Worm (Caenorhabditis elegans): ENCODE results near the gene sri-78.
"Not testable (repeated sequence)": the region's sequence is repeated elsewhere in the genome, so short reads cannot be mapped to it uniquely, and the experiment has no call there.

DNA sequence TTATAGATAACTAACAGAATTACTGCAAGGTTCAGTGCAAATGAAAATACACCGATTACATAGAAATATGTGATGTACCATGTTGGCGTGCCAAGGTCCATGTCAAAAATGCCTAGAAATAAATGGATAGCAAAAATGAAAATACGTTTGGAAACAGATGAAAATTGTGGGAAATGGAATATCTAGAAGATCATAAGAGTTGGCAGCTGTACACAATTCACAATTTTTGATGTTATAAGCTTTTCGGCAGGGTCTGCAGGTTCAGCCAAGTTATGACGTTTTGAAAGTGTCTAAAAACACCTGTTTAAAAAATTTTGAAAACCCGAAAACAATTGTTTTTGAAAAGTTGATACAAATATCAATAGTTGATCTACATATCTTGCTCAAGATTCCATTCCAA, 40.4 kb upstream of the sri-78 start, which contains the start of gene sri-43:
- not testable (repeated sequence) for TF ChIP-seq lsy-2 (tag; optimal IDR thresholded peaks at IDR 0.05); tbx-8 (GFP tag; optimal IDR thresholded peaks at IDR 0.05); elt-1 (tag; optimal IDR thresholded peaks at IDR 0.05; ENCODE audit: borderline replicate concordance, insufficient read depth); ztf-11 (tag; optimal IDR thresholded peaks at IDR 0.05); nhr-237 (tag; optimal IDR thresholded peaks at IDR 0.05); ces-1 (GFP tag; optimal IDR thresholded peaks at IDR 0.05); elt-3 (tag; optimal IDR thresholded peaks at IDR 0.05); cnd-1 (tag; optimal IDR thresholded peaks at IDR 0.05); lin-13 (tag; optimal IDR thresholded peaks at IDR 0.05); nhr-12 (tag; optimal IDR thresholded peaks at IDR 0.05)

Data from whole organism, mixed stage, embryonic.